Worm (Caenorhabditis elegans) whole organism, mixed stage, embryonic: ENCODE results near the gene pxl-1.

ENCODE experiments used
- M03D4.4 ChIP-seq: sonication (generic microtip); optimal IDR thresholded peaks from 2 replicates; lab custom pipeline; 2017; ENCODE audit warnings: mild to moderate bottlenecking, missing genetic modification characterization, missing compliant biosample characterization
- bed-3 ChIP-seq: fragments of 200-800 bp; sonication (Bioruptor generic); optimal IDR thresholded peaks from 3 replicates; lab custom pipeline; 2018; ENCODE audit warnings: mild to moderate bottlenecking, missing genetic modification characterization, moderate library complexity, missing compliant biosample characterization
- ceh-39 ChIP-seq: fragments of 150-350 bp; optimal IDR thresholded peaks from 2 replicates; lab custom pipeline; 2014; ENCODE audit warnings: missing biosample characterization, missing genetic modification characterization
- ces-1 ChIP-seq: fragments of 150-350 bp; optimal IDR thresholded peaks from 2 replicates; lab custom pipeline; 2014; ENCODE audit warnings: missing biosample characterization, missing genetic modification reagents, missing genetic modification characterization
- cnd-1 ChIP-seq: fragments of 200-800 bp; sonication (Bioruptor generic); optimal IDR thresholded peaks from 2 replicates; lab custom pipeline; 2018; ENCODE audit warnings: mild to moderate bottlenecking, missing genetic modification characterization, missing compliant biosample characterization
- drap-1 ChIP-seq: fragments of 200-800 bp; sonication (Bioruptor generic); optimal IDR thresholded peaks from 3 replicates; lab custom pipeline; 2018; ENCODE audit warnings: mild to moderate bottlenecking, missing genetic modification characterization, missing compliant biosample characterization
- elt-1 ChIP-seq: sonication (generic microtip); optimal IDR thresholded peaks from 2 replicates; lab custom pipeline; 2017; ENCODE audit warnings: missing genetic modification characterization, mild to moderate bottlenecking, missing compliant biosample characterization, antibody characterized with exemption, moderate library complexity, borderline replicate concordance; ENCODE audit not compliant: insufficient read depth
- elt-3 ChIP-seq: fragments of 150-350 bp; optimal IDR thresholded peaks from 2 replicates; lab custom pipeline; 2014; ENCODE audit warnings: missing biosample characterization, missing genetic modification characterization
- flh-1 ChIP-seq: fragments of 200-800 bp; sonication (Bioruptor generic); optimal IDR thresholded peaks from 2 replicates; lab custom pipeline; 2018; ENCODE audit warnings: mild to moderate bottlenecking, missing genetic modification characterization, moderate library complexity, missing compliant biosample characterization
- hlh-1 ChIP-seq: fragments of 150-350 bp; optimal IDR thresholded peaks from 2 replicates; lab custom pipeline; 2014; ENCODE audit warnings: missing biosample characterization, missing genetic modification reagents, missing genetic modification characterization
- lsy-2 ChIP-seq: fragments of 150-350 bp; optimal IDR thresholded peaks from 2 replicates; lab custom pipeline; 2014; ENCODE audit warnings: missing biosample characterization, missing genetic modification characterization
- mab-5 ChIP-seq: fragments of 150-350 bp; optimal IDR thresholded peaks from 2 replicates; lab custom pipeline; 2014; ENCODE audit warnings: missing biosample characterization, missing genetic modification characterization
- mep-1 ChIP-seq: fragments of 150-350 bp; optimal IDR thresholded peaks from 2 replicates; lab custom pipeline; 2017; ENCODE audit warnings: missing biosample characterization, missing genetic modification reagents, missing genetic modification characterization, inconsistent platforms
- mls-2 ChIP-seq: sonication (generic microtip); optimal IDR thresholded peaks from 2 replicates; lab custom pipeline; 2016; ENCODE audit warnings: mild to moderate bottlenecking, missing genetic modification characterization, moderate library complexity, missing compliant biosample characterization
- nhr-12 ChIP-seq: fragments of 150-350 bp; optimal IDR thresholded peaks from 2 replicates; lab custom pipeline; 2014; ENCODE audit warnings: missing biosample characterization, missing genetic modification characterization
- nhr-2 ChIP-seq: fragments of 150-350 bp; optimal IDR thresholded peaks from 2 replicates; lab custom pipeline; 2014; ENCODE audit warnings: missing biosample characterization, missing genetic modification characterization
- nhr-237 ChIP-seq: fragments of 150-350 bp; optimal IDR thresholded peaks from 2 replicates; lab custom pipeline; 2014; ENCODE audit warnings: missing biosample characterization, missing genetic modification characterization
- nhr-28 ChIP-seq: fragments of 150-350 bp; optimal IDR thresholded peaks from 2 replicates; lab custom pipeline; 2014; ENCODE audit warnings: missing biosample characterization, missing genetic modification characterization
- pha-4 ChIP-seq: fragments of 150-350 bp; optimal IDR thresholded peaks from 2 replicates; lab custom pipeline; 2018; ENCODE audit warnings: missing biosample characterization, missing genetic modification reagents, missing genetic modification characterization
- sem-2 ChIP-seq: fragments of 200-800 bp; sonication (Bioruptor generic); optimal IDR thresholded peaks from 2 replicates; lab custom pipeline; 2018; ENCODE audit warnings: mild to moderate bottlenecking, missing genetic modification characterization, missing compliant biosample characterization
- snpc-4 ChIP-seq: fragments of 150-350 bp; optimal IDR thresholded peaks from 2 replicates; lab custom pipeline; 2014; ENCODE audit warnings: missing biosample characterization, missing genetic modification characterization
- sptf-1 ChIP-seq: sonication (generic microtip); optimal IDR thresholded peaks from 2 replicates; lab custom pipeline; 2017; ENCODE audit warnings: mild to moderate bottlenecking, missing genetic modification characterization, moderate library complexity, missing compliant biosample characterization
- tbx-8 ChIP-seq: fragments of 200-800 bp; sonication (Bioruptor generic); optimal IDR thresholded peaks from 2 replicates; lab custom pipeline; 2018; ENCODE audit warnings: mild to moderate bottlenecking, missing genetic modification characterization, moderate library complexity, missing compliant biosample characterization
- unc-120 ChIP-seq: sonication (generic microtip); optimal IDR thresholded peaks from 2 replicates; lab custom pipeline; 2017; ENCODE audit warnings: missing genetic modification characterization, missing compliant biosample characterization; ENCODE audit not compliant: poor library complexity, severe bottlenecking
- unc-39 ChIP-seq: fragments of 150-350 bp; optimal IDR thresholded peaks from 2 replicates; lab custom pipeline; 2014; ENCODE audit warnings: missing biosample characterization, missing genetic modification characterization
- unc-62 ChIP-seq: fragments of 150-350 bp; optimal IDR thresholded peaks from 2 replicates; lab custom pipeline; 2014; ENCODE audit warnings: missing biosample characterization, missing genetic modification reagents, missing genetic modification characterization
- ztf-11 ChIP-seq: fragments of 150-350 bp; optimal IDR thresholded peaks from 2 replicates; lab custom pipeline; 2014; ENCODE audit warnings: missing biosample characterization, missing genetic modification characterization

The pxl-1 gene

DNA sequence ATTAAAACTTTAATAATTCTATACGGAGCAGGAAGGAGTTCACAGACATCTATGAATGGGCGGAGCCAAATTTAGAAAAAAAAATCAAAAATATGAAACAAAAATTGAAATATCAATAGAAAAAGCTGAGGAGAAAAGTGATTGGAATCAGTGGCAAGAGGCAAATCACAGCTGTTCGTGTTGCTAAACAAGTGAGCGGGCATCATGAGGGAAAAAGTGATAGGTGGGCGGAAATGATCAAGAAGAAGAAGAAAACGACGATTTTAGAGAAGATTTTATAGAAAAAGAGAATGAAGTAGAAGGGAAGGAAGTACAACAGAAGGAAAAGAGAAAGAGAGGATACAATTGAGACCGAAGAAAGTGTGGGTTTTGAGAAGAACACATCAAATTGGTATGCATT is 2.8 kb upstream of the pxl-1 start:
- TF ChIP-seq nhr-2 (tag; lab: Kevin White, UChicago) (no peak), tbx-8 (GFP tag; lab: Kevin White, UChicago) (no peak), pha-4 (no peak), ztf-11 (tag; lab: Kevin White, UChicago) (no peak), hlh-1 (tag; lab: Kevin White, UChicago) (peak; percentile 59), unc-120 (peak; percentile 67)

DNA sequence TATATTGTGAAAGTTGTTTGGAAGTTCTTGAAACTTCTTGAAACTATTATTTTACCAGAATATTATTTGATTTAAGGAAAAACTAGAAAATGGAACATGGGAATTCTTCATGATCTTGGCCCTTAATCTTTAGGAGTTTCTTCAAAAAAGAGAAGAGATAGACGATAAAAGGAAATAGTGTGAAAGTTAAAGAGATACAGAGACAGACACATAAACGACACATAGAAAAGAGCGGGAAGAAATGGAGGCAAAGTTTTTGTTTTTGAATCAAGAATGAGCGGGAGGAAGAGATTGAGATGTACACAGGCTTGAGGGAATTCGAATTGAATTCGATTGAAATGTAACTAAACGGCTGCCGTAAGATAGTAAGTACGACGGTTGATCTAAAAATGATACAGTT is 1.7 kb upstream of the pxl-1 start:
- TF ChIP-seq ces-1 (GFP tag; lab: Kevin White, UChicago) (peak; percentile 27), M03D4.4 (tag; lab: Kevin White, UChicago) (no peak)
- TF ChIP-seq, all 35 proteins: peak for 1

DNA sequence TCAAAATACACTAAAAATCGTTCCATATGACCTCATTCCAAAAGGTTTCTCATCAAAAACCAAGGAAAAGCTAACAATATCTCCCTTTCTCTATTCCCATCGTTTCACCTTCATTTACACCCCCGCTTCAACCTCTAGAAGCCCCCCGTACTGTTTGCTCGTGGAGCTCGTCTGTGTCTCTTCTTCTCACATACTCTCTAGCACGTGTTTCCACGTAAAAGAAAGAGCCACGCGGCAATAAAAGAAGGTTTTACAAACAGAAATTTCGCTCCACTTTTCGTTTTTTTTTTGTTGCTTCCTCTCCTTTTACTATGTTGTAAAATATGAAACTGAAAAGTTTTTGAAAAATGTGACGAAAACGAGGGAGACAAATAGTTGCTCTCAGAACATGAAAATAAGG is 2.9 kb downstream of the pxl-1 start:
- TF ChIP-seq unc-120 (no peak), ceh-39 (tag; lab: Kevin White, UChicago) (no peak), sptf-1 (tag; lab: Kevin White, UChicago) (no peak), mep-1 (tag; lab: Kevin White, UChicago) (no peak)

DNA sequence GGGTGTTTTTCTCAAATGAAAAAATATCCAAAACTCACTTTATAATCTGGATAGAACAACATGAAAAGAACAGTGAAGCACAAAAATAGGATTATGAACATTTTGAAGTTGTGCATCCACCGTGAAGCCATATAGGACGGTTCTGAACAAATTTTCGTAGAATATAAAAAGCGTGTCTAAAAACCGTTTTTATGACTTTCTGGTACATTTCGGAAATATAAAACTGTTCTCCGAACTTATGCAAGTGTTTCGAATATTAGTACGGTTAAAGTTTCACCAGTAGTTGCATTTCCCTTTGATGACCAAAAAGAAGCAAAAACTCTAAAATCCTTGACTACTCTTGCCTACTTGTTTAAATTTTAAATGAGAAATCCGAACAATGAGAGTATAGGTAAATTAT is 7.1 kb downstream of the pxl-1 start, which contains the start of gene C28H8.8:
Gene C28H8.8, minus strand, starts transcription at position 101 of the 400 bp plus-strand sequence.
- no peak for TF ChIP-seq hlh-1 (tag; lab: Kevin White, UChicago)
- TF ChIP-seq snpc-4 (tag; lab: Kevin White, UChicago) = no peak
- TF ChIP-seq nhr-2 (tag; lab: Kevin White, UChicago) = no peak
- no peak for TF ChIP-seq ztf-11 (tag; lab: Kevin White, UChicago)
- TF ChIP-seq unc-120 = no peak
- TF ChIP-seq elt-3 (tag; lab: Kevin White, UChicago) = no peak
- TF ChIP-seq nhr-12 (tag; lab: Kevin White, UChicago) = no peak
- TF ChIP-seq mep-1 (tag; lab: Kevin White, UChicago) = no peak
- no peak for TF ChIP-seq sem-2 (GFP tag; lab: Kevin White, UChicago)
- no peak for TF ChIP-seq mls-2 (tag; lab: Kevin White, UChicago)
- TF ChIP-seq, all 35 proteins: peak for 0

DNA sequence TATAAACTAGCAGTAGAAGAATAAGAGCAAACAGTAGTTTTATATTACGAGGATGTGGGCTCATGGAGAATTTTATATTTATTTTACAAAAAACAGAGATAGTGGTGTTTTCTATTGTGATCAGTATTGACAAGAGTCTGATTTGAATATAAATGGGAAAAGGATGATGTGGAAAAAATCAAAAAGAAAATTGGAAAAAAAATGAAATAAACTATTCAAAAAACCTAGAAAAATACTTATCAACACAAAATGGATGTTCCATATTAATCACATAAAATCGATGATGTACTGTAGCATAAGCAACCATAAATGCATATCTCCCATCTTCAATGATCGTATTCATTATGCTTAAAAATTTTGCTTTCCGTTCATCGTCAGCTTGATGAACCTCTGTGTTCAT is 8.9 kb downstream of the pxl-1 start, which contains the start of gene C28H8.7:
Gene C28H8.7, minus strand, starts transcription at position 101 of the 400 bp plus-strand sequence.
- TF ChIP-seq unc-39 (tag; lab: Kevin White, UChicago) = no peak
- TF ChIP-seq drap-1 (GFP tag; lab: Kevin White, UChicago) = no peak
- no peak for TF ChIP-seq ces-1 (GFP tag; lab: Kevin White, UChicago)
- no peak for TF ChIP-seq unc-62 (GFP tag; lab: Kevin White, UChicago)
- TF ChIP-seq flh-1 (GFP tag; lab: Kevin White, UChicago) = no peak
- TF ChIP-seq bed-3 = no peak
- no peak for TF ChIP-seq cnd-1 (tag; lab: Kevin White, UChicago)
- TF ChIP-seq mab-5 (tag; lab: Kevin White, UChicago) = no peak
- no peak for TF ChIP-seq mls-2 (tag; lab: Kevin White, UChicago)
- TF ChIP-seq nhr-28 (tag; lab: Kevin White, UChicago) = no peak
- no peak for TF ChIP-seq mep-1 (tag; lab: Kevin White, UChicago)
- no peak for TF ChIP-seq nhr-12 (tag; lab: Kevin White, UChicago)
- TF ChIP-seq elt-1 (tag; lab: Kevin White, UChicago) = no peak
- no peak for TF ChIP-seq lsy-2 (tag; lab: Kevin White, UChicago)
- no peak for TF ChIP-seq sptf-1 (tag; lab: Kevin White, UChicago)
- TF ChIP-seq ceh-39 (tag; lab: Kevin White, UChicago) = no peak
- TF ChIP-seq nhr-237 = no peak
- TF ChIP-seq, all 35 proteins: peak for 0

DNA sequence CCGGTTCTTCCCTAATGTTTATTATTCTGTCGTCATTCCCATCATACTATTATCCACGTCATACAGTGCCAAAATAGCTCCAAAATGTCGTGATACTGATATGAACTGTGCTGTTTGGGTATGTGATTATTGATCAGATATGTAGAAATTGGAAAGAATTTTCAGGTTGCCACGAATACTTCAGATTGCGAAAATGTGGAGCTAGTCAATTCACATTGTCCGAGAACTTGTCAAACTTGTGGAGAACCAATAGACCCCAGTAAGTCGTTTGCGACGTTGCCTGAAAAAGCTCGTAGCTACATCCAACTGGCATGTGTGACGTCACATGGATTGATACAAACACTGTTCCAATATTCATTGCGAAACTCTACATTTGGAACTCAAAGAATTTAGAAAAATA is 11.4 kb downstream of the pxl-1 start:
- TF ChIP-seq tbx-8 (GFP tag; lab: Kevin White, UChicago) = no peak
- no peak for TF ChIP-seq snpc-4 (tag; lab: Kevin White, UChicago)
- no peak for TF ChIP-seq lsy-2 (tag; lab: Kevin White, UChicago)
- no peak for TF ChIP-seq drap-1 (GFP tag; lab: Kevin White, UChicago)
- no peak for TF ChIP-seq ztf-11 (tag; lab: Kevin White, UChicago)
